Fruit fly (Drosophila melanogaster): ENCODE measurements around the gene Spag1.
A peak's percentile ranks its signal among the peaks of the same experiment; 100 is the strongest.

Spag1 gene

DNA sequence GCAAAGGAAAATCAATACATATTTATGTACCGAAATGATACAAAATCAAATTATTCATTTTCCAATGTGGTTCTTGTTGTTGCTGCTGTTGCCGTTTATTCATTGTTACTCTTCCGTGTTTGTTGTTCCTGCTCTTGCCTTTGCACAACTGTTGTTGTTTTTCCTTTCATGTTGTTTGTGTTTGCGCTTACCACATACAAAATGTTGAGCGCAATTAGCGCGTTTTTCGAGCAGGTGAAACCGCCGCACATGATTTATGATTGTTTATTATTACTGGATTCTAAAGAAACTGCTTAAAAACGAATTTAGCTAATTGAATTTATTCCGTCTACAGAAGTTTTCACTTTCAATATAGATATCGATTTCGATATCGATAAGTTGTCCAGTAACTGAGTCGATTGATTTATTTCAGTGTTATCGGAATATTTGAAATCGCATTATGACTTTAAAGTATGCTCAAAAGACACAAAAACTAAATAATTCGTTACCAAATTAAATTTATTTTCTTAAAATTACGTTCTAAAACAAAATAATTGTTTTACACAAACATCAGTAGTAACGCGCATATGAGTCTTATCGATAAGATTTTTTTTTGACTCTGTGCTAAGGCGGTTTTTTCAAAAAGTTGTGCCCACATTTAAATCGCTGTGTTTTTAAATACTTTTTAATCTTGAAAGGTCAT is 17.0 kb downstream of the Spag1 start, which contains the start of gene Tsp97E (continued):
- TF ChIP-seq Taf1 (GFP tag; IDR thresholded peaks at IDR 0.05) (no peak), Chrac-16 (GFP tag; optimal IDR thresholded peaks at IDR 0.05) (no peak), CG15601 (tag; optimal IDR thresholded peaks at IDR 0.05) (peak; percentile 32), cg (GFP tag; optimal IDR thresholded peaks at IDR 0.05) (peak; percentile 2), CG3838 (GFP tag; optimal IDR thresholded peaks at IDR 0.05) (no peak), CG8089 (GFP tag; optimal IDR thresholded peaks at IDR 0.05) (no peak), CG2129 (GFP tag; IDR thresholded peaks at IDR 0.05; ENCODE audit: partially characterized antibody) (peak; percentile 48), Bdp1 (GFP tag; optimal IDR thresholded peaks at IDR 0.05) (no peak), Eip74EF (GFP tag; optimal IDR thresholded peaks at IDR 0.05) (peak in 1 of 2 experiments; percentile 94), Nf-YC (tag; optimal IDR thresholded peaks at IDR 0.05) (peak; percentile 38), Opbp (GFP tag; IDR thresholded peaks at IDR 0.05; ENCODE audit: partially characterized antibody) (0 out of 3 replicates have a peak, but pooled peaks have one; percentile 32), MESR4 (GFP tag; optimal IDR thresholded peaks at IDR 0.05) (peak; percentile 87), CG17568 (GFP tag; optimal IDR thresholded peaks at IDR 0.05) (peak; percentile 44), CG2875 (GFP tag; optimal IDR thresholded peaks at IDR 0.05) (no peak), CG15514 (GFP tag; optimal IDR thresholded peaks at IDR 0.05) (peak; percentile 87), CG17361 (GFP tag; IDR thresholded peaks at IDR 0.05) (peak; percentile 49; the same call in 2 of the 3 replicates), prd (optimal IDR thresholded peaks at IDR 0.05) (no peak), prd (GFP tag; IDR thresholded peaks at IDR 0.05) (no peak), CG10209 (GFP tag; optimal IDR thresholded peaks at IDR 0.05) (no peak), Lhr (GFP tag; optimal IDR thresholded peaks at IDR 0.05) (no peak), CG14710 (tag; optimal IDR thresholded peaks at IDR 0.05) (peak; percentile 64), CG11093 (GFP tag; IDR thresholded peaks at IDR 0.05) (no peak), vnd (GFP tag; IDR thresholded peaks at IDR 0.05; ENCODE audit: partially characterized antibody) (peak; percentile 76), CG16813 (GFP tag; IDR thresholded peaks at IDR 0.05; ENCODE audit: partially characterized antibody) (peak; percentile 72), CG14965 (GFP tag; optimal IDR thresholded peaks at IDR 0.05; ENCODE audit: borderline replicate concordance) (no peak), nerfin-2 (GFP tag; IDR thresholded peaks at IDR 0.05; ENCODE audit: partially characterized antibody) (peak; percentile 91), CG10543 (GFP tag; optimal IDR thresholded peaks at IDR 0.05) (no peak), CG1792 (GFP tag; optimal IDR thresholded peaks at IDR 0.05) (no peak), amos (GFP tag; IDR thresholded peaks at IDR 0.05; ENCODE audit: partially characterized antibody) (peak; percentile 30; the same call in 1 of the 2 replicates), Med (GFP tag) (peak; percentile 22), Xbp1 (GFP tag; optimal IDR thresholded peaks at IDR 0.05) (no peak), bbx (GFP tag; IDR thresholded peaks at IDR 0.05; ENCODE audit: partially characterized antibody) (peak; percentile 75; the same call in 1 of the 2 replicates), CG6254 (GFP tag; optimal IDR thresholded peaks at IDR 0.05) (no peak), Ets97D (GFP tag; optimal IDR thresholded peaks at IDR 0.05) (peak; percentile 64), CG9876 (GFP tag; optimal IDR thresholded peaks at IDR 0.05) (no peak), CG4617 (GFP tag; optimal IDR thresholded peaks at IDR 0.05; ENCODE audit: borderline replicate concordance) (peak; percentile 62), z (GFP tag; IDR thresholded peaks at IDR 0.05) (no peak), CG2120 (GFP tag; optimal IDR thresholded peaks at IDR 0.05) (no peak), Myb (GFP tag; optimal IDR thresholded peaks at IDR 0.05) (peak; percentile 23), CG33213 (GFP tag; optimal IDR thresholded peaks at IDR 0.05) (no peak), sna (GFP tag; IDR thresholded peaks at IDR 0.05; ENCODE audit: partially characterized antibody) (peak; percentile 88), exex (tag; optimal IDR thresholded peaks at IDR 0.05) (no peak), ato (GFP tag; IDR thresholded peaks at IDR 0.05; ENCODE audit: partially characterized antibody) (peak; percentile 47), gsb (GFP tag; IDR thresholded peaks at IDR 0.05) (no peak), CG13287 (GFP tag; IDR thresholded peaks at IDR 0.05; ENCODE audit: partially characterized antibody) (peak; percentile 86), CG13424 (tag; optimal IDR thresholded peaks at IDR 0.05) (no peak), mld (GFP tag; IDR thresholded peaks at IDR 0.05; ENCODE audit: partially characterized antibody) (peak; percentile 67; the same call in 2 of the 3 replicates)
